Worm (Caenorhabditis elegans) whole organism, L2 larva: ENCODE measurements around the gene hlh-14.

Source experiments
- F13H6.1 ChIP-seq: sonication (generic microtip); optimal IDR thresholded peaks from 2 replicates; lab custom pipeline; 2016; ENCODE audit warnings: missing genetic modification characterization, missing compliant biosample characterization
- R02D3.7 ChIP-seq: fragments of 150-350 bp; optimal IDR thresholded peaks from 2 replicates; lab custom pipeline; 2014; ENCODE audit warnings: missing biosample characterization, missing genetic modification characterization
- blmp-1 ChIP-seq: sonication (generic microtip); optimal IDR thresholded peaks from 2 replicates; lab custom pipeline; 2017; ENCODE audit warnings: missing genetic modification characterization, mild to moderate bottlenecking, missing compliant biosample characterization, antibody characterized with exemption, moderate library complexity; ENCODE audit not compliant: insufficient read depth
- ceh-16 ChIP-seq: fragments of 150-350 bp; optimal IDR thresholded peaks from 2 replicates; lab custom pipeline; 2014; ENCODE audit warnings: missing biosample characterization, missing genetic modification characterization
- elt-3 ChIP-seq: sonication (generic microtip); optimal IDR thresholded peaks from 2 replicates; lab custom pipeline; 2017; ENCODE audit warnings: missing biosample characterization, missing genetic modification characterization
- mdl-1 ChIP-seq, 2 experiments: fragments of 150-350 bp in 1 of 2; sonication (generic microtip) in 1 of 2; optimal IDR thresholded peaks; 2 replicates each; lab custom pipeline; 2017; ENCODE audit warnings: missing biosample characterization in 2 of 2, missing genetic modification characterization in 2 of 2
- nhr-12 ChIP-seq: fragments of 150-350 bp; optimal IDR thresholded peaks from 2 replicates; lab custom pipeline; 2014; ENCODE audit warnings: missing biosample characterization, missing genetic modification characterization
- nhr-21 ChIP-seq: fragments of 150-350 bp; optimal IDR thresholded peaks from 2 replicates; lab custom pipeline; 2014; ENCODE audit warnings: missing biosample characterization, missing genetic modification characterization
- nhr-77 ChIP-seq: fragments of 150-350 bp; optimal IDR thresholded peaks from 2 replicates; lab custom pipeline; 2014; ENCODE audit warnings: missing biosample characterization, missing genetic modification characterization
- unc-62 ChIP-seq: fragments of 150-350 bp; optimal IDR thresholded peaks from 2 replicates; lab custom pipeline; 2014; ENCODE audit warnings: missing biosample characterization, missing genetic modification reagents, missing genetic modification characterization

DNA sequence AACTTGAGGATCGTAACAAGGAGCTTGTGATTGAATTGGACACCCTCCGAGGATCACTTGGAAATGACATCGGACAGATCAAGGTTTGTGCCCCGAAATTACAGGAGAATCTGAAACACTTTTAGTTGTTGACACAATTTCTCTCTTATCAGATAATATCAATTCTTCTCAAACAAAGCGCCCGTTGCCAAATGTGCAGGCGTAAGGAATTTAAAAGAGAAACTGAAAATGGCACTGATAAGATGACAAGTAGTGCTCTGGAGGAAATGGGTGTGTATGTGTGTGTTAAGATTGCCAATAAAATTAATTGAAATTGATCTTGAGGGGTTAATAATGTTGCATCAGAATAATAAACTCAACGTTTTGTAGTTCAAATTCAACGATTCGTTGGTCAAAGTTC, 12.7 kb upstream of the hlh-14 start:
- no peak for TF ChIP-seq F13H6.1 (tag; lab: Kevin White, UChicago)
- no peak for TF ChIP-seq nhr-21
- no peak for TF ChIP-seq elt-3 (tag; lab: Kevin White, UChicago)
- no peak for TF ChIP-seq blmp-1 (tag; lab: Kevin White, UChicago)
- TF ChIP-seq nhr-77 (tag; lab: Kevin White, UChicago): no peak
- no peak for TF ChIP-seq R02D3.7 (tag; lab: Kevin White, UChicago)
- no peak for TF ChIP-seq mdl-1 (tag; optimal IDR thresholded peaks at IDR 0.05; lab: Kevin White, UChicago)
- no peak for TF ChIP-seq nhr-12
- no peak for TF ChIP-seq ceh-16 (tag; lab: Kevin White, UChicago)
- no peak for TF ChIP-seq unc-62
